Fruit fly (Drosophila melanogaster) whole organism, embryonic: ENCODE measurements around the gene PGAP2.

Experiments used
- ATbp ChIP-seq: fragments of 200-800 bp; sonication (Bioruptor generic); optimal IDR thresholded peaks from 2 replicates; lab custom pipeline; 2017; ENCODE audit warnings: missing biosample characterization, mild to moderate bottlenecking, missing genetic modification characterization, missing genetic modification reagents
- CG10267 ChIP-seq: fragments of 200-800 bp; sonication (Bioruptor generic); optimal IDR thresholded peaks from 2 replicates; lab custom pipeline; 2018; ENCODE audit warnings: missing biosample characterization, mild to moderate bottlenecking, missing genetic modification characterization, moderate library complexity
- CG11456 ChIP-seq: fragments of 200-800 bp; sonication (Bioruptor generic); IDR thresholded peaks from 3 replicates; pipeline ENCODE4 v1.3.6; 2022; ENCODE audit warnings: missing biosample characterization, missing genetic modification characterization
- CG14965 ChIP-seq: fragments of 200-800 bp; sonication (Bioruptor generic); optimal IDR thresholded peaks from 2 replicates; lab custom pipeline; 2016; ENCODE audit warnings: missing biosample characterization, missing genetic modification characterization, borderline replicate concordance
- CG16813 ChIP-seq: fragments of 200-800 bp; sonication (Bioruptor generic); IDR thresholded peaks from 3 replicates; pipeline ENCODE4 v1.3.6; 2022; ENCODE audit warnings: missing biosample characterization, missing genetic modification characterization; ENCODE audit not compliant: partially characterized antibody
- CG16863 ChIP-seq: fragments of 200-800 bp; sonication (Bioruptor generic); optimal IDR thresholded peaks from 3 replicates; lab custom pipeline; 2016; ENCODE audit warnings: missing biosample characterization, missing genetic modification characterization
- CG17186 ChIP-seq: fragments of 200-800 bp; sonication (Bioruptor generic); optimal IDR thresholded peaks from 3 replicates; lab custom pipeline; 2017; ENCODE audit warnings: missing biosample characterization, missing genetic modification reagents, missing genetic modification characterization
- CG17829 ChIP-seq: fragments of 200-800 bp; optimal IDR thresholded peaks from 2 replicates; lab custom pipeline; 2019; ENCODE audit warnings: missing biosample characterization, mild to moderate bottlenecking, missing genetic modification characterization, moderate library complexity
- CG18011 ChIP-seq: fragments of 200-800 bp; sonication (Bioruptor generic); optimal IDR thresholded peaks from 2 replicates; lab custom pipeline; 2017; ENCODE audit warnings: missing biosample characterization, missing genetic modification characterization, mild to moderate bottlenecking, moderate library complexity, missing genotype
- CG2120 ChIP-seq: fragments of 200-800 bp; sonication (Bioruptor generic); optimal IDR thresholded peaks from 3 replicates; lab custom pipeline; 2016; ENCODE audit warnings: missing biosample characterization, missing genetic modification characterization
- CG3281 ChIP-seq: fragments of 200-800 bp; sonication (Bioruptor generic); optimal IDR thresholded peaks from 3 replicates; lab custom pipeline; 2017; ENCODE audit warnings: missing biosample characterization, mild to moderate bottlenecking, missing genetic modification characterization
- CG4404 ChIP-seq: fragments of 200-800 bp; sonication (Bioruptor generic); IDR thresholded peaks from 2 replicates; pipeline ENCODE4 v1.3.6; 2022; ENCODE audit warnings: missing biosample characterization, missing genetic modification characterization
- CG4730 ChIP-seq: fragments of 200-800 bp; sonication (Bioruptor generic); IDR thresholded peaks from 2 replicates; pipeline ENCODE4 v1.3.6; 2022; ENCODE audit warnings: missing biosample characterization, missing genetic modification characterization
- CG7357 ChIP-seq: fragments of 200-800 bp; sonication (Bioruptor generic); IDR thresholded peaks from 3 replicates; pipeline ENCODE4 v1.3.6; 2022; ENCODE audit warnings: missing biosample characterization, missing genetic modification characterization
- CG7963 ChIP-seq: fragments of 200-800 bp; sonication (Bioruptor generic); IDR thresholded peaks from 3 replicates; pipeline ENCODE4 v1.3.6; 2022; ENCODE audit warnings: missing biosample characterization, missing genetic modification characterization; ENCODE audit not compliant: partially characterized antibody
- CG9609 ChIP-seq: fragments of 200-800 bp; sonication (Bioruptor generic); optimal IDR thresholded peaks from 3 replicates; lab custom pipeline; 2016; ENCODE audit warnings: missing biosample characterization, missing genetic modification characterization
- Camta ChIP-seq: fragments of 200-800 bp; sonication (Bioruptor generic); optimal IDR thresholded peaks from 2 replicates; lab custom pipeline; 2016; ENCODE audit warnings: missing biosample characterization, missing genetic modification characterization
- CrebB ChIP-seq: fragments of 200-800 bp; sonication (Bioruptor generic); optimal IDR thresholded peaks from 3 replicates; lab custom pipeline; 2018; ENCODE audit warnings: missing biosample characterization, mild to moderate bottlenecking, missing genetic modification characterization
- Doc2 ChIP-seq: fragments of 200-800 bp; sonication (Bioruptor generic); IDR thresholded peaks from 2 replicates; pipeline ENCODE4 v1.3.6; 2022; ENCODE audit warnings: missing biosample characterization, missing genetic modification characterization
- Doc3 ChIP-seq: fragments of 200-800 bp; sonication (Bioruptor generic); IDR thresholded peaks from 3 replicates; pipeline ENCODE4 v1.3.6; 2022; ENCODE audit warnings: missing biosample characterization, missing genetic modification characterization; ENCODE audit not compliant: partially characterized antibody
- Dref ChIP-seq: fragments of 200-800 bp; sonication (Bioruptor generic); IDR thresholded peaks from 2 replicates; pipeline ENCODE4 v1.3.6; 2022; ENCODE audit warnings: missing biosample characterization, missing genetic modification characterization
- Ets97D ChIP-seq: fragments of 200-800 bp; sonication (Bioruptor generic); optimal IDR thresholded peaks from 3 replicates; lab custom pipeline; 2016; ENCODE audit warnings: missing biosample characterization, missing genetic modification characterization
- GATAe ChIP-seq: fragments of 200-800 bp; sonication (Bioruptor generic); conservative IDR thresholded peaks from 2 replicates; pipeline ENCODE4 v1.3.6; 2022; ENCODE audit warnings: missing biosample characterization, missing genetic modification characterization
- Gug ChIP-seq: fragments of 200-800 bp; sonication (Bioruptor generic); IDR thresholded peaks from 4 replicates; pipeline ENCODE4 v1.3.6; 2022; ENCODE audit warnings: missing biosample characterization, missing genetic modification characterization
- H2.0 ChIP-seq: fragments of 200-800 bp; sonication (Bioruptor generic); IDR thresholded peaks from 2 replicates; pipeline ENCODE4 v1.3.6; 2022; ENCODE audit warnings: missing biosample characterization, missing genetic modification characterization
- HmgZ ChIP-seq: fragments of 200-800 bp; sonication (Bioruptor generic); optimal IDR thresholded peaks from 2 replicates; lab custom pipeline; 2018; ENCODE audit warnings: missing biosample characterization, mild to moderate bottlenecking, missing genetic modification characterization
- Mrtf ChIP-seq: fragments of 200-800 bp; sonication (Bioruptor generic); IDR thresholded peaks from 3 replicates; pipeline ENCODE4 v1.3.6; 2022; ENCODE audit warnings: missing biosample characterization, missing genetic modification characterization
- NK7.1 ChIP-seq: fragments of 200-800 bp; sonication (Bioruptor generic); optimal IDR thresholded peaks from 3 replicates; lab custom pipeline; 2016; ENCODE audit warnings: missing biosample characterization, missing genetic modification characterization
- Neu2 ChIP-seq: fragments of 200-800 bp; sonication (Bioruptor generic); optimal IDR thresholded peaks from 3 replicates; lab custom pipeline; 2016; ENCODE audit warnings: missing biosample characterization, missing genetic modification characterization, borderline replicate concordance
- Nf-YA ChIP-seq: fragments of 200-800 bp; sonication (Bioruptor generic); IDR thresholded peaks from 2 replicates; pipeline ENCODE4 v1.3.6; 2022; ENCODE audit warnings: missing biosample characterization, missing genetic modification characterization
- Ptx1 ChIP-seq: fragments of 200-800 bp; sonication (Bioruptor generic); IDR thresholded peaks from 2 replicates; pipeline ENCODE4 v1.3.6; 2022; ENCODE audit warnings: missing biosample characterization, missing genetic modification characterization
- Side ChIP-seq: fragments of 200-800 bp; sonication (Bioruptor generic); optimal IDR thresholded peaks from 2 replicates; lab custom pipeline; 2016; ENCODE audit warnings: missing biosample characterization, missing genetic modification characterization
- Sox102F ChIP-seq: fragments of 200-800 bp; sonication (Bioruptor generic); optimal IDR thresholded peaks from 2 replicates; lab custom pipeline; 2018; ENCODE audit warnings: missing biosample characterization, mild to moderate bottlenecking, missing genetic modification characterization, moderate library complexity
- bowl ChIP-seq: fragments of 200-800 bp; sonication (Bioruptor generic); IDR thresholded peaks from 2 replicates; pipeline ENCODE4 v1.3.6; 2022; ENCODE audit warnings: missing biosample characterization, missing genetic modification characterization
- btn ChIP-seq: fragments of 200-800 bp; sonication (Bioruptor generic); optimal IDR thresholded peaks from 2 replicates; lab custom pipeline; 2016; ENCODE audit warnings: missing biosample characterization, missing genetic modification characterization
- chm ChIP-seq: fragments of 200-800 bp; sonication (Bioruptor generic); IDR thresholded peaks from 2 replicates; pipeline ENCODE4 v1.3.6; 2022; ENCODE audit warnings: missing biosample characterization, missing genetic modification characterization
- cwo ChIP-seq: fragments of 200-800 bp; sonication (Bioruptor generic); optimal IDR thresholded peaks from 3 replicates; lab custom pipeline; 2017; ENCODE audit warnings: missing biosample characterization, missing genetic modification characterization, mild to moderate bottlenecking, moderate library complexity, missing genetic modification reagents
- gt ChIP-seq: fragments of 200-800 bp; sonication (Bioruptor generic); IDR thresholded peaks from 2 replicates; pipeline ENCODE4 v1.3.6; 2022; ENCODE audit warnings: missing biosample characterization, missing genetic modification characterization
- hth ChIP-seq: fragments of >200 bp; optimal IDR thresholded peaks from 2 replicates; lab custom pipeline; 2017; ENCODE audit warnings: inconsistent platforms
- klu ChIP-seq: fragments of 200-800 bp; sonication (Bioruptor generic); IDR thresholded peaks from 2 replicates; pipeline ENCODE4 v1.3.6; 2022; ENCODE audit warnings: missing biosample characterization, missing genetic modification characterization
- lilli ChIP-seq: fragments of 200-800 bp; sonication (Bioruptor generic); optimal IDR thresholded peaks from 3 replicates; lab custom pipeline; 2016; ENCODE audit warnings: missing biosample characterization, missing genetic modification characterization
- lmd ChIP-seq: fragments of 200-800 bp; sonication (Bioruptor generic); IDR thresholded peaks from 2 replicates; pipeline ENCODE4 v1.3.6; 2022; ENCODE audit warnings: missing biosample characterization, missing genetic modification characterization
- nerfin-1 ChIP-seq: fragments of 200-800 bp; sonication (Bioruptor generic); optimal IDR thresholded peaks from 3 replicates; lab custom pipeline; 2019; ENCODE audit warnings: missing biosample characterization, mild to moderate bottlenecking, missing genetic modification characterization, moderate library complexity
- nerfin-2 ChIP-seq: fragments of 200-800 bp; sonication (Bioruptor generic); IDR thresholded peaks from 2 replicates; pipeline ENCODE4 v1.3.6; 2022; ENCODE audit warnings: missing biosample characterization, missing genetic modification characterization; ENCODE audit not compliant: partially characterized antibody
- pb ChIP-seq: fragments of 200-800 bp; sonication (Bioruptor generic); optimal IDR thresholded peaks from 3 replicates; lab custom pipeline; 2016; ENCODE audit warnings: missing biosample characterization, missing genetic modification characterization
- ro ChIP-seq: fragments of 200-800 bp; sonication (Bioruptor generic); IDR thresholded peaks from 2 replicates; pipeline ENCODE4 v1.3.6; 2022; ENCODE audit warnings: missing biosample characterization, missing genetic modification characterization
- sim ChIP-seq: fragments of 200-800 bp; sonication (Bioruptor generic); IDR thresholded peaks from 2 replicates; pipeline ENCODE4 v1.3.6; 2022; ENCODE audit warnings: missing biosample characterization, missing genetic modification characterization
- slbo ChIP-seq: fragments of 200-800 bp; sonication (Bioruptor generic); IDR thresholded peaks from 2 replicates; pipeline ENCODE4 v1.3.6; 2022; ENCODE audit warnings: missing biosample characterization, missing genetic modification characterization
- sqz ChIP-seq: fragments of 200-800 bp; sonication (Bioruptor generic); optimal IDR thresholded peaks from 3 replicates; lab custom pipeline; 2018; ENCODE audit warnings: missing biosample characterization, mild to moderate bottlenecking, missing genetic modification characterization
- stwl ChIP-seq: fragments of 200-800 bp; sonication (Bioruptor generic); optimal IDR thresholded peaks from 3 replicates; lab custom pipeline; 2018; ENCODE audit warnings: missing biosample characterization, mild to moderate bottlenecking, missing genetic modification characterization, moderate library complexity

PGAP2 gene

dm6 chr2L:856690-857488 lies 37.6 kb upstream of the PGAP2 start (continued):
- TF ChIP-seq ro, result peak; percentile 44; the same call in 1 of the 2 replicates
- TF ChIP-seq hth (lab: Kevin White, UChicago), result no peak
- TF ChIP-seq nerfin-1 (tag; lab: Kevin White, UChicago), result peak; percentile 66
- TF ChIP-seq Doc2 (GFP tag; lab: Robert Waterston, UW), result no peak
- TF ChIP-seq klu (GFP tag; lab: Robert Waterston, UW), result 0 out of 2 replicates have a peak, but pooled peaks have one; percentile 25
- peak; percentile 82 for TF ChIP-seq Ptx1 (GFP tag; lab: Robert Waterston, UW)
- peak; percentile 63 for TF ChIP-seq CG17186 (GFP tag; lab: Kevin White, UChicago)
- peak; percentile 63 for TF ChIP-seq CG9609 (GFP tag; lab: Kevin White, UChicago)
- peak; percentile 77 for TF ChIP-seq CG17829 (tag; lab: Kevin White, UChicago)
- peak; percentile 65 for TF ChIP-seq CG2120 (GFP tag; lab: Kevin White, UChicago)
- TF ChIP-seq chm (GFP tag; lab: Robert Waterston, UW), result peak; percentile 85
- peak; percentile 41 for TF ChIP-seq CrebB (tag; lab: Kevin White, UChicago)
- no peak for TF ChIP-seq Camta (GFP tag; lab: Kevin White, UChicago)
- TF ChIP-seq btn (GFP tag; lab: Kevin White, UChicago), result peak; percentile 53
- peak; percentile 84 for TF ChIP-seq CG16863 (GFP tag; lab: Kevin White, UChicago)
- TF ChIP-seq stwl (tag; lab: Kevin White, UChicago), result no peak
- peak; percentile 68 for TF ChIP-seq gt
- no peak for TF ChIP-seq NK7.1 (GFP tag; lab: Kevin White, UChicago)
- TF ChIP-seq ATbp, result peak; percentile 85
- peak; percentile 74 for TF ChIP-seq H2.0 (GFP tag; lab: Robert Waterston, UW)
- peak; percentile 65 for TF ChIP-seq CG10267 (tag; lab: Kevin White, UChicago)
- peak; percentile 71 for TF ChIP-seq Mrtf (GFP tag; lab: Robert Waterston, UW)
- TF ChIP-seq bowl (GFP tag; lab: Robert Waterston, UW), result 0 out of 2 replicates have a peak, but pooled peaks have one; percentile 45
- TF ChIP-seq CG11456, result peak; percentile 76
- TF ChIP-seq nerfin-2 (GFP tag; lab: Robert Waterston, UW), result no peak
- TF ChIP-seq Ets97D (GFP tag; lab: Kevin White, UChicago), result no peak
- TF ChIP-seq cwo (GFP tag; lab: Kevin White, UChicago), result peak; percentile 65
- TF ChIP-seq Sox102F, result peak; percentile 80
- TF ChIP-seq Doc3, result no peak
- peak; percentile 85 for TF ChIP-seq Gug (GFP tag; lab: Robert Waterston, UW)
- TF ChIP-seq lmd (GFP tag; lab: Robert Waterston, UW), result peak; percentile 87
- peak; percentile 55 for TF ChIP-seq pb (GFP tag; lab: Kevin White, UChicago)
- peak; percentile 77 for TF ChIP-seq slbo (GFP tag; lab: Robert Waterston, UW)
- no peak for TF ChIP-seq CG16813
- TF ChIP-seq CG7963, result no peak
- TF ChIP-seq GATAe (GFP tag; lab: Robert Waterston, UW), result peak; percentile 23; the same call in 1 of the 2 replicates
- TF ChIP-seq Nf-YA (GFP tag; lab: Robert Waterston, UW), result peak; percentile 81
- no peak for TF ChIP-seq Dref (GFP tag; lab: Robert Waterston, UW)
- peak; percentile 59 for TF ChIP-seq CG3281 (GFP tag; lab: Kevin White, UChicago)
- TF ChIP-seq Neu2 (GFP tag; lab: Kevin White, UChicago), result no peak
- TF ChIP-seq HmgZ (tag; lab: Kevin White, UChicago), result no peak
- peak; percentile 85 for TF ChIP-seq CG4730 (GFP tag; lab: Robert Waterston, UW)
- no peak for TF ChIP-seq CG14965 (GFP tag; lab: Kevin White, UChicago)
- no peak for TF ChIP-seq CG18011 (GFP tag; lab: Kevin White, UChicago)
- TF ChIP-seq CG7357, result peak; percentile 42; the same call in 1 of the 3 replicates
- TF ChIP-seq sqz (GFP tag; lab: Kevin White, UChicago), result peak; percentile 36
- TF ChIP-seq CG4404 (GFP tag; lab: Robert Waterston, UW), result peak; percentile 57; the same call in 1 of the 2 replicates
- peak; percentile 64 for TF ChIP-seq Side (GFP tag; lab: Kevin White, UChicago)
- TF ChIP-seq lilli (GFP tag; lab: Kevin White, UChicago), result peak; percentile 75
- peak; percentile 67 for TF ChIP-seq sim (GFP tag; lab: Robert Waterston, UW)
